Worm (Caenorhabditis elegans) whole organism, mixed stage, embryonic: ENCODE results near the gene pcp-2.

Experiments used
- M03D4.4 ChIP-seq: sonication (generic microtip); optimal IDR thresholded peaks from 2 replicates; lab custom pipeline; 2017; ENCODE audit warnings: mild to moderate bottlenecking, missing genetic modification characterization, missing compliant biosample characterization
- blmp-1 ChIP-seq: fragments of 150-350 bp; optimal IDR thresholded peaks from 2 replicates; lab custom pipeline; 2014; ENCODE audit warnings: missing biosample characterization, missing genetic modification characterization
- ces-1 ChIP-seq: fragments of 150-350 bp; optimal IDR thresholded peaks from 2 replicates; lab custom pipeline; 2014; ENCODE audit warnings: missing biosample characterization, missing genetic modification reagents, missing genetic modification characterization
- elt-1 ChIP-seq: sonication (generic microtip); optimal IDR thresholded peaks from 2 replicates; lab custom pipeline; 2017; ENCODE audit warnings: missing genetic modification characterization, mild to moderate bottlenecking, missing compliant biosample characterization, antibody characterized with exemption, moderate library complexity, borderline replicate concordance; ENCODE audit not compliant: insufficient read depth
- elt-3 ChIP-seq: fragments of 150-350 bp; optimal IDR thresholded peaks from 2 replicates; lab custom pipeline; 2014; ENCODE audit warnings: missing biosample characterization, missing genetic modification characterization
- ham-2 ChIP-seq: fragments of 200-800 bp; sonication (Bioruptor generic); optimal IDR thresholded peaks from 2 replicates; lab custom pipeline; 2018; ENCODE audit warnings: mild to moderate bottlenecking, missing genetic modification characterization, missing compliant biosample characterization
- mep-1 ChIP-seq: fragments of 150-350 bp; optimal IDR thresholded peaks from 2 replicates; lab custom pipeline; 2017; ENCODE audit warnings: missing biosample characterization, missing genetic modification reagents, missing genetic modification characterization, inconsistent platforms
- nhr-237 ChIP-seq: fragments of 150-350 bp; optimal IDR thresholded peaks from 2 replicates; lab custom pipeline; 2014; ENCODE audit warnings: missing biosample characterization, missing genetic modification characterization
- snpc-4 ChIP-seq: fragments of 150-350 bp; optimal IDR thresholded peaks from 2 replicates; lab custom pipeline; 2014; ENCODE audit warnings: missing biosample characterization, missing genetic modification characterization
- sptf-1 ChIP-seq: sonication (generic microtip); optimal IDR thresholded peaks from 2 replicates; lab custom pipeline; 2017; ENCODE audit warnings: mild to moderate bottlenecking, missing genetic modification characterization, moderate library complexity, missing compliant biosample characterization
- tbx-8 ChIP-seq: fragments of 200-800 bp; sonication (Bioruptor generic); optimal IDR thresholded peaks from 2 replicates; lab custom pipeline; 2018; ENCODE audit warnings: mild to moderate bottlenecking, missing genetic modification characterization, moderate library complexity, missing compliant biosample characterization
- unc-62 ChIP-seq: fragments of 150-350 bp; optimal IDR thresholded peaks from 2 replicates; lab custom pipeline; 2014; ENCODE audit warnings: missing biosample characterization, missing genetic modification reagents, missing genetic modification characterization
- ztf-11 ChIP-seq: fragments of 150-350 bp; optimal IDR thresholded peaks from 2 replicates; lab custom pipeline; 2014; ENCODE audit warnings: missing biosample characterization, missing genetic modification characterization

- TF ChIP-seq unc-62 (GFP tag; lab: Kevin White, UChicago) (no peak), M03D4.4 (tag; lab: Kevin White, UChicago) (no peak), mep-1 (tag; lab: Kevin White, UChicago) (no peak), ces-1 (GFP tag; lab: Kevin White, UChicago) (no peak), blmp-1 (tag; lab: Kevin White, UChicago) (no peak), elt-3 (no peak), nhr-237 (tag; lab: Kevin White, UChicago) (no peak), ham-2 (no peak), sptf-1 (tag; lab: Kevin White, UChicago) (no peak), ztf-11 (no peak), snpc-4 (tag; lab: Kevin White, UChicago) (no peak), elt-1 (tag; lab: Kevin White, UChicago) (no peak), tbx-8 (GFP tag; lab: Kevin White, UChicago) (no peak)
Observed at ce11 chrIV:9118348-9118747, 46.6 kb downstream of the pcp-2 start.
